Fruit fly (Drosophila melanogaster) whole organism, embryonic: ENCODE data around the gene asf1.
A peak's percentile ranks its signal among the peaks of the same experiment; 100 is the strongest.

Source experiments
- Adf1 ChIP-seq: fragments of 200-800 bp; sonication (Bioruptor generic); IDR thresholded peaks from 2 replicates; pipeline ENCODE4 v1.3.6; 2022; ENCODE audit warnings: missing biosample characterization, missing genetic modification characterization
- CG10979 ChIP-seq: fragments of 200-800 bp; sonication (Bioruptor generic); optimal IDR thresholded peaks from 2 replicates; lab custom pipeline; 2018; ENCODE audit warnings: missing biosample characterization, mild to moderate bottlenecking, missing genetic modification characterization, moderate library complexity
- CG11560 ChIP-seq: fragments of 200-800 bp; sonication (Bioruptor generic); IDR thresholded peaks from 3 replicates; pipeline ENCODE4 v1.3.6; 2022; ENCODE audit warnings: missing biosample characterization, missing genetic modification characterization
- CG11723 ChIP-seq: fragments of 200-800 bp; sonication (Bioruptor generic); optimal IDR thresholded peaks from 2 replicates; lab custom pipeline; 2017; ENCODE audit warnings: missing biosample characterization, mild to moderate bottlenecking, missing genetic modification characterization
- CG12104 ChIP-seq: fragments of 200-800 bp; sonication (Bioruptor generic); optimal IDR thresholded peaks from 3 replicates; lab custom pipeline; 2016; ENCODE audit warnings: missing biosample characterization, missing genetic modification characterization
- CG12299 ChIP-seq: fragments of 200-800 bp; sonication (Bioruptor generic); optimal IDR thresholded peaks from 2 replicates; lab custom pipeline; 2018; ENCODE audit warnings: missing biosample characterization, mild to moderate bottlenecking, missing genetic modification characterization
- CG12942 ChIP-seq: fragments of 200-800 bp; sonication (Bioruptor generic); optimal IDR thresholded peaks from 3 replicates; lab custom pipeline; 2016; ENCODE audit warnings: missing biosample characterization, missing genetic modification characterization
- CG14014 ChIP-seq: fragments of 200-800 bp; sonication (Bioruptor generic); IDR thresholded peaks from 2 replicates; pipeline ENCODE4 v1.3.6; 2022; ENCODE audit warnings: missing biosample characterization, missing genetic modification characterization
- CG15011 ChIP-seq: fragments of 200-800 bp; sonication (Bioruptor generic); optimal IDR thresholded peaks from 3 replicates; lab custom pipeline; 2018; ENCODE audit warnings: missing biosample characterization, mild to moderate bottlenecking, missing genetic modification characterization
- CG15514 ChIP-seq: fragments of 200-800 bp; sonication (Bioruptor generic); optimal IDR thresholded peaks from 3 replicates; lab custom pipeline; 2017; ENCODE audit warnings: missing biosample characterization, missing genetic modification characterization, mild to moderate bottlenecking, moderate library complexity, missing genetic modification reagents
- CG1832 ChIP-seq: fragments of 200-800 bp; sonication (Bioruptor generic); optimal IDR thresholded peaks from 2 replicates; lab custom pipeline; 2017; ENCODE audit warnings: missing biosample characterization, mild to moderate bottlenecking, missing genetic modification characterization, inconsistent platforms
- CG2889 ChIP-seq: fragments of 200-800 bp; sonication (Bioruptor generic); IDR thresholded peaks from 3 replicates; pipeline ENCODE4 v1.3.6; 2022; ENCODE audit warnings: missing biosample characterization, missing genetic modification characterization
- CG30403 ChIP-seq: fragments of 200-800 bp; sonication (Bioruptor generic); optimal IDR thresholded peaks from 3 replicates; lab custom pipeline; 2016; ENCODE audit warnings: missing biosample characterization, missing genetic modification characterization
- CG30431 ChIP-seq: fragments of 200-800 bp; sonication (Bioruptor generic); optimal IDR thresholded peaks from 2 replicates; lab custom pipeline; 2017; ENCODE audit warnings: missing biosample characterization, missing genetic modification characterization
- CG31441 ChIP-seq: fragments of 200-800 bp; sonication (Bioruptor generic); IDR thresholded peaks from 2 replicates; pipeline ENCODE4 v1.3.6; 2022; ENCODE audit warnings: missing biosample characterization, missing genetic modification characterization
- CG34376 ChIP-seq: fragments of 200-800 bp; sonication (Bioruptor generic); optimal IDR thresholded peaks from 2 replicates; lab custom pipeline; 2018; ENCODE audit warnings: missing biosample characterization, mild to moderate bottlenecking, missing genetic modification characterization
- CG3838 ChIP-seq: fragments of 200-800 bp; sonication (Bioruptor generic); optimal IDR thresholded peaks from 3 replicates; lab custom pipeline; 2016; ENCODE audit warnings: missing biosample characterization, missing genetic modification characterization
- CG8388 ChIP-seq: fragments of 200-800 bp; sonication (Bioruptor generic); optimal IDR thresholded peaks from 2 replicates; lab custom pipeline; 2019; ENCODE audit warnings: missing biosample characterization, mild to moderate bottlenecking, missing genetic modification characterization, moderate library complexity
- CG8944 ChIP-seq: fragments of 200-800 bp; sonication (Bioruptor generic); optimal IDR thresholded peaks from 3 replicates; lab custom pipeline; 2016; ENCODE audit warnings: missing biosample characterization, missing genetic modification characterization
- CG9215 ChIP-seq: fragments of 200-800 bp; sonication (Bioruptor generic); IDR thresholded peaks from 2 replicates; pipeline ENCODE4 v1.3.6; 2022; ENCODE audit warnings: missing biosample characterization, missing genetic modification characterization
- Ets65A ChIP-seq: fragments of 200-800 bp; sonication (Bioruptor generic); peaks from one replicate; lab custom pipeline; 2016; ENCODE audit warnings: missing biosample characterization, missing genetic modification characterization
- Hey ChIP-seq: fragments of 200-800 bp; sonication (Bioruptor generic); optimal IDR thresholded peaks from 3 replicates; lab custom pipeline; 2018; ENCODE audit warnings: missing biosample characterization, mild to moderate bottlenecking, missing genetic modification characterization
- Hr3 ChIP-seq: fragments of 200-800 bp; sonication (Bioruptor generic); optimal IDR thresholded peaks from 3 replicates; lab custom pipeline; 2016; ENCODE audit warnings: missing biosample characterization, missing genetic modification characterization
- Hr78 ChIP-seq, 2 experiments: fragments of 200-800 bp in 1 of 2; fragments of >200 bp in 1 of 2; sonication (Bioruptor generic) in 1 of 2; optimal IDR thresholded peaks; 2 replicates each; lab custom pipeline; 2017 to 2019; ENCODE audit warnings: missing biosample characterization in 2 of 2, missing genetic modification characterization in 2 of 2, mild to moderate bottlenecking in 1 of 2, moderate library complexity in 1 of 2
- NK7.1 ChIP-seq: fragments of 200-800 bp; sonication (Bioruptor generic); optimal IDR thresholded peaks from 3 replicates; lab custom pipeline; 2016; ENCODE audit warnings: missing biosample characterization, missing genetic modification characterization
- Rfx ChIP-seq: fragments of 200-800 bp; sonication (Bioruptor generic); IDR thresholded peaks from 2 replicates; pipeline ENCODE4 v1.3.6; 2022; ENCODE audit warnings: missing biosample characterization, missing genetic modification characterization
- Rx ChIP-seq: fragments of 200-800 bp; sonication (Bioruptor generic); IDR thresholded peaks from 2 replicates; pipeline ENCODE4 v1.3.6; 2022; ENCODE audit warnings: missing biosample characterization, missing genetic modification characterization
- Side ChIP-seq: fragments of 200-800 bp; sonication (Bioruptor generic); optimal IDR thresholded peaks from 2 replicates; lab custom pipeline; 2016; ENCODE audit warnings: missing biosample characterization, missing genetic modification characterization
- Sox102F ChIP-seq: fragments of 200-800 bp; sonication (Bioruptor generic); optimal IDR thresholded peaks from 2 replicates; lab custom pipeline; 2018; ENCODE audit warnings: missing biosample characterization, mild to moderate bottlenecking, missing genetic modification characterization, moderate library complexity
- Usf ChIP-seq: fragments of 200-800 bp; sonication (Bioruptor generic); optimal IDR thresholded peaks from 2 replicates; lab custom pipeline; 2017; ENCODE audit warnings: missing genotype, missing biosample characterization, missing genetic modification characterization
- ac ChIP-seq: fragments of 200-800 bp; sonication (Bioruptor generic); optimal IDR thresholded peaks from 3 replicates; lab custom pipeline; 2017; ENCODE audit warnings: missing biosample characterization, mild to moderate bottlenecking, missing genetic modification characterization
- cato ChIP-seq: fragments of 200-800 bp; sonication (Bioruptor generic); optimal IDR thresholded peaks from 2 replicates; lab custom pipeline; 2016; ENCODE audit warnings: missing biosample characterization, missing genetic modification characterization, borderline replicate concordance
- crol ChIP-seq: fragments of 200-800 bp; sonication (Bioruptor generic); IDR thresholded peaks from 2 replicates; pipeline ENCODE4 v1.3.6; 2022; ENCODE audit warnings: missing biosample characterization, missing genetic modification characterization
- dati ChIP-seq: fragments of 200-800 bp; sonication (Bioruptor generic); IDR thresholded peaks from 2 replicates; pipeline ENCODE4 v1.3.6; 2022; ENCODE audit warnings: missing biosample characterization, missing genetic modification characterization
- dysf ChIP-seq: fragments of 200-800 bp; sonication (Bioruptor generic); IDR thresholded peaks from 3 replicates; pipeline ENCODE4 v1.3.6; 2022; ENCODE audit warnings: missing biosample characterization, missing genetic modification characterization
- fd102C ChIP-seq: fragments of 200-800 bp; sonication (Bioruptor generic); optimal IDR thresholded peaks from 2 replicates; lab custom pipeline; 2018; ENCODE audit warnings: missing biosample characterization, mild to moderate bottlenecking, missing genetic modification characterization, moderate library complexity
- gcm ChIP-seq: fragments of 200-800 bp; sonication (Bioruptor generic); optimal IDR thresholded peaks from 2 replicates; lab custom pipeline; 2019; ENCODE audit warnings: missing biosample characterization, mild to moderate bottlenecking, missing genetic modification characterization, moderate library complexity
- hbn ChIP-seq: fragments of 200-800 bp; sonication (Bioruptor generic); IDR thresholded peaks from 2 replicates; pipeline ENCODE4 v1.3.6; 2022; ENCODE audit warnings: missing biosample characterization, missing genetic modification characterization; ENCODE audit not compliant: partially characterized antibody
- lbe ChIP-seq: fragments of 200-800 bp; sonication (Bioruptor generic); optimal IDR thresholded peaks from 2 replicates; lab custom pipeline; 2016; ENCODE audit warnings: missing biosample characterization, mild to moderate bottlenecking, missing genetic modification characterization
- nau ChIP-seq: fragments of 200-800 bp; sonication (Bioruptor generic); optimal IDR thresholded peaks from 3 replicates; lab custom pipeline; 2017; ENCODE audit warnings: missing biosample characterization, mild to moderate bottlenecking, missing genetic modification characterization, missing genetic modification reagents
- oc ChIP-seq: fragments of 200-800 bp; sonication (Bioruptor generic); optimal IDR thresholded peaks from 2 replicates; lab custom pipeline; 2018; ENCODE audit warnings: missing biosample characterization, mild to moderate bottlenecking, missing genetic modification characterization, moderate library complexity
- onecut ChIP-seq: fragments of 200-800 bp; sonication (Bioruptor generic); IDR thresholded peaks from 2 replicates; pipeline ENCODE4 v1.3.6; 2022; ENCODE audit warnings: missing biosample characterization, missing genetic modification characterization
- prd ChIP-seq, 3 experiments: fragments of >200 bp in 2 of 3; fragments of 200-800 bp in 1 of 3; sonication (Bioruptor generic) in 1 of 3; optimal IDR thresholded peaks in 2 of 3; IDR thresholded peaks in 1 of 3; 2 replicates in 2 of 3; 3 replicates in 1 of 3; pipeline versions ENCODE4 v1.3.6 to Lab custom; 2017 to 2022; ENCODE audit warnings: missing biosample characterization in 1 of 3, missing genetic modification characterization in 1 of 3
- stwl ChIP-seq: fragments of 200-800 bp; sonication (Bioruptor generic); optimal IDR thresholded peaks from 3 replicates; lab custom pipeline; 2018; ENCODE audit warnings: missing biosample characterization, mild to moderate bottlenecking, missing genetic modification characterization, moderate library complexity
- tin ChIP-seq: fragments of 200-800 bp; sonication (Bioruptor generic); optimal IDR thresholded peaks from 3 replicates; lab custom pipeline; 2016; ENCODE audit warnings: missing biosample characterization, missing genetic modification characterization
- tll ChIP-seq, 2 experiments: fragments of 200-800 bp in 1 of 2; fragments of >200 bp in 1 of 2; sonication (Bioruptor generic) in 1 of 2; optimal IDR thresholded peaks; 2 replicates each; lab custom pipeline; 2017 to 2019; ENCODE audit warnings: missing biosample characterization in 2 of 2, missing genetic modification characterization in 2 of 2, mild to moderate bottlenecking in 1 of 2, moderate library complexity in 1 of 2
- trem ChIP-seq: fragments of 200-800 bp; optimal IDR thresholded peaks from 3 replicates; lab custom pipeline; 2019; ENCODE audit warnings: missing biosample characterization, mild to moderate bottlenecking, missing genetic modification characterization, moderate library complexity
- tup ChIP-seq: fragments of 200-800 bp; sonication (Bioruptor generic); optimal IDR thresholded peaks from 2 replicates; lab custom pipeline; 2016; ENCODE audit warnings: missing biosample characterization, mild to moderate bottlenecking, missing genetic modification characterization, moderate library complexity
- twi ChIP-seq: fragments of 200-800 bp; optimal IDR thresholded peaks from 2 replicates; lab custom pipeline; 2019; ENCODE audit warnings: missing biosample characterization, mild to moderate bottlenecking, missing genetic modification characterization, moderate library complexity

The asf1 gene

dm6 chr3L:19618072-19618958 is at the start of gene asf1 (continued):
- TF ChIP-seq tin (peak; percentile 14), Hr3 (GFP tag; lab: Kevin White, UChicago) (no peak), Ets65A (GFP tag; lab: Kevin White, UChicago) (no peak), CG2889 (GFP tag; lab: Robert Waterston, UW) (no peak), CG30403 (GFP tag; lab: Kevin White, UChicago) (peak; percentile 19), dysf (GFP tag; lab: Robert Waterston, UW) (no peak), CG12942 (GFP tag; lab: Kevin White, UChicago) (peak; percentile 21), CG8944 (GFP tag; lab: Kevin White, UChicago) (no peak), Sox102F (GFP tag; lab: Kevin White, UChicago) (no peak), nau (GFP tag; lab: Kevin White, UChicago) (no peak), stwl (tag; lab: Kevin White, UChicago) (peak; percentile 29), Hey (tag; lab: Kevin White, UChicago) (no peak), lbe (GFP tag; lab: Kevin White, UChicago) (no peak), trem (tag; lab: Kevin White, UChicago) (peak; percentile 47), Side (GFP tag; lab: Kevin White, UChicago) (no peak), crol (GFP tag; lab: Robert Waterston, UW) (peak; percentile 85), fd102C (no peak), CG30431 (GFP tag; lab: Kevin White, UChicago) (no peak), prd (optimal IDR thresholded peaks at IDR 0.05; lab: Kevin White, UChicago) (no peak), prd (GFP tag; IDR thresholded peaks at IDR 0.05; lab: Robert Waterston, UW) (no peak), tll (GFP tag; optimal IDR thresholded peaks at IDR 0.05; lab: Kevin White, UChicago) (peak in 1 of 2 experiments; percentile 54), CG15011 (GFP tag; lab: Kevin White, UChicago) (no peak), NK7.1 (no peak), cato (GFP tag; lab: Kevin White, UChicago) (no peak), Adf1 (GFP tag; lab: Robert Waterston, UW) (no peak), CG8388 (GFP tag; lab: Kevin White, UChicago) (no peak), tup (no peak), Hr78 (GFP tag; optimal IDR thresholded peaks at IDR 0.05; lab: Kevin White, UChicago) (no peak), CG14014 (no peak), CG10979 (tag; lab: Kevin White, UChicago) (peak; percentile 19), CG34376 (GFP tag; lab: Kevin White, UChicago) (no peak), CG12104 (GFP tag; lab: Kevin White, UChicago) (no peak), CG12299 (tag; lab: Kevin White, UChicago) (no peak), CG31441 (no peak), CG1832 (GFP tag; lab: Kevin White, UChicago) (no peak), Rx (GFP tag; lab: Robert Waterston, UW) (no peak), CG11723 (GFP tag; lab: Kevin White, UChicago) (no peak), ac (GFP tag; lab: Kevin White, UChicago) (no peak), CG3838 (GFP tag; lab: Kevin White, UChicago) (no peak), Rfx (GFP tag; lab: Robert Waterston, UW) (no peak), CG11560 (tag; lab: Robert Waterston, UW) (no peak), CG15514 (GFP tag; lab: Kevin White, UChicago) (peak; percentile 80), dati (no peak), gcm (GFP tag; lab: Kevin White, UChicago) (no peak), Usf (GFP tag; lab: Kevin White, UChicago) (no peak), hbn (GFP tag; lab: Robert Waterston, UW) (peak; percentile 68), oc (tag; lab: Kevin White, UChicago) (no peak), CG9215 (no peak), twi (tag; lab: Kevin White, UChicago) (no peak), onecut (GFP tag; lab: Robert Waterston, UW) (peak; percentile 68)
